Worm (Caenorhabditis elegans) whole organism, L3 larva: Measurements from ENCODE around the gene K09E4.1.

Experiments
- R02D3.7 ChIP-seq: fragments of 150-350 bp; optimal IDR thresholded peaks from 2 replicates; lab custom pipeline; 2014; ENCODE audit warnings: missing biosample characterization, missing genetic modification characterization
- ZK546.5 ChIP-seq: sonication (generic microtip); optimal IDR thresholded peaks from 2 replicates; lab custom pipeline; 2017; ENCODE audit warnings: missing biosample characterization, missing genetic modification characterization
- aly-2 ChIP-seq: fragments of 150-350 bp; optimal IDR thresholded peaks from 2 replicates; lab custom pipeline; 2014; ENCODE audit warnings: missing biosample characterization, missing genetic modification characterization
- ama-1 ChIP-seq: fragments of 150-350 bp; optimal IDR thresholded peaks from 2 replicates; lab custom pipeline; 2018
- ceh-16 ChIP-seq: sonication (generic microtip); optimal IDR thresholded peaks from 2 replicates; lab custom pipeline; 2017; ENCODE audit warnings: missing biosample characterization, missing genetic modification characterization
- ceh-28 ChIP-seq: fragments of 150-350 bp; optimal IDR thresholded peaks from 2 replicates; lab custom pipeline; 2014; ENCODE audit warnings: missing biosample characterization, missing genetic modification reagents, missing genetic modification characterization
- ceh-82 ChIP-seq: fragments of 150-350 bp; optimal IDR thresholded peaks from 2 replicates; lab custom pipeline; 2014; ENCODE audit warnings: missing biosample characterization, missing genetic modification characterization
- ceh-9 ChIP-seq: sonication (generic microtip); optimal IDR thresholded peaks from 2 replicates; lab custom pipeline; 2018; ENCODE audit warnings: missing biosample characterization, missing genetic modification characterization
- egl-27 ChIP-seq: sonication (generic microtip); optimal IDR thresholded peaks from 4 replicates; lab custom pipeline; 2017; ENCODE audit warnings: missing biosample characterization, missing genetic modification reagents, missing genetic modification characterization
- egl-5 ChIP-seq: fragments of 150-350 bp; optimal IDR thresholded peaks from 2 replicates; lab custom pipeline; 2017; ENCODE audit warnings: missing biosample characterization, missing genetic modification reagents, missing genetic modification characterization, inconsistent platforms
- elt-3 ChIP-seq, 3 experiments: fragments of 150-350 bp in 1 of 3; sonication (generic microtip) in 2 of 3; optimal IDR thresholded peaks; 2 replicates in 2 of 3; 4 replicates in 1 of 3; lab custom pipeline; 2014 to 2017; ENCODE audit warnings: missing biosample characterization in 3 of 3, missing genetic modification characterization in 3 of 3
- eor-1 ChIP-seq, 2 experiments: fragments of 150-350 bp; optimal IDR thresholded peaks; 2 replicates each; lab custom pipeline; 2014 to 2018; ENCODE audit warnings: missing biosample characterization in 2 of 2, missing genetic modification characterization in 2 of 2
- fkh-10 ChIP-seq: sonication (generic microtip); optimal IDR thresholded peaks from 2 replicates; lab custom pipeline; 2017; ENCODE audit warnings: missing biosample characterization, missing genetic modification reagents, missing genetic modification characterization
- fkh-2 ChIP-seq: fragments of 150-350 bp; optimal IDR thresholded peaks from 2 replicates; lab custom pipeline; 2014; ENCODE audit warnings: missing biosample characterization, missing genetic modification reagents, missing genetic modification characterization
- hmg-11 ChIP-seq: sonication (generic microtip); optimal IDR thresholded peaks from 2 replicates; lab custom pipeline; 2016; ENCODE audit warnings: missing genetic modification characterization, missing compliant biosample characterization
- jun-1 ChIP-seq: fragments of 150-350 bp; optimal IDR thresholded peaks from 2 replicates; lab custom pipeline; 2014; ENCODE audit warnings: missing biosample characterization, missing genetic modification reagents, missing genetic modification characterization
- lin-15B ChIP-seq: fragments of 150-350 bp; optimal IDR thresholded peaks from 2 replicates; lab custom pipeline; 2014; ENCODE audit warnings: missing biosample characterization, missing genetic modification characterization
- mdl-1 ChIP-seq: fragments of 150-350 bp; optimal IDR thresholded peaks from 2 replicates; lab custom pipeline; 2014; ENCODE audit warnings: missing biosample characterization, missing genetic modification characterization
- mml-1 ChIP-seq: fragments of 150-350 bp; sonication (generic microtip); optimal IDR thresholded peaks from 3 replicates; lab custom pipeline; 2014; ENCODE audit warnings: missing biosample characterization, missing genetic modification characterization
- nfya-1 ChIP-seq: sonication (generic microtip); optimal IDR thresholded peaks from 2 replicates; lab custom pipeline; 2017; ENCODE audit warnings: missing genetic modification characterization, mild to moderate bottlenecking, missing compliant biosample characterization, antibody characterized with exemption, moderate library complexity; ENCODE audit not compliant: insufficient read depth
- nhr-11 ChIP-seq: fragments of 150-350 bp; optimal IDR thresholded peaks from 2 replicates; lab custom pipeline; 2014; ENCODE audit warnings: missing biosample characterization, missing genetic modification characterization
- nhr-237 ChIP-seq: fragments of 150-350 bp; optimal IDR thresholded peaks from 2 replicates; lab custom pipeline; 2014; ENCODE audit warnings: missing biosample characterization, missing genetic modification characterization
- nhr-28 ChIP-seq: fragments of 150-350 bp; optimal IDR thresholded peaks from 2 replicates; lab custom pipeline; 2014; ENCODE audit warnings: missing biosample characterization, missing genetic modification characterization
- nhr-43 ChIP-seq: sonication (generic microtip); optimal IDR thresholded peaks from 2 replicates; lab custom pipeline; 2016; ENCODE audit warnings: mild to moderate bottlenecking, missing genetic modification characterization, missing compliant biosample characterization; ENCODE audit not compliant: poor library complexity, severe bottlenecking
- nhr-67 ChIP-seq: fragments of 150-350 bp; optimal IDR thresholded peaks from 2 replicates; lab custom pipeline; 2014; ENCODE audit warnings: missing biosample characterization, missing genetic modification characterization
- nhr-76 ChIP-seq: fragments of 150-350 bp; sonication (generic microtip); optimal IDR thresholded peaks from 5 replicates; lab custom pipeline; 2014; ENCODE audit warnings: missing biosample characterization, missing genetic modification characterization
- nhr-77 ChIP-seq: fragments of 150-350 bp; optimal IDR thresholded peaks from 2 replicates; lab custom pipeline; 2014; ENCODE audit warnings: missing biosample characterization, missing genetic modification characterization
- pha-4 ChIP-seq: fragments of 150-350 bp; optimal IDR thresholded peaks from 2 replicates; lab custom pipeline; 2014; ENCODE audit warnings: missing biosample characterization, missing genetic modification reagents, missing genetic modification characterization
- pqm-1 ChIP-seq: fragments of 150-350 bp; optimal IDR thresholded peaks from 2 replicates; lab custom pipeline; 2017; ENCODE audit warnings: missing biosample characterization, missing genetic modification characterization, inconsistent platforms
- snpc-4 ChIP-seq: fragments of 150-350 bp; optimal IDR thresholded peaks from 2 replicates; lab custom pipeline; 2014; ENCODE audit warnings: missing biosample characterization, missing genetic modification characterization
- unc-39 ChIP-seq: sonication (generic microtip); optimal IDR thresholded peaks from 4 replicates; lab custom pipeline; 2017; ENCODE audit warnings: missing biosample characterization, missing genetic modification characterization
- unc-62 ChIP-seq: fragments of 150-350 bp; sonication (generic microtip); optimal IDR thresholded peaks from 4 replicates; lab custom pipeline; 2014; ENCODE audit warnings: missing biosample characterization, missing genetic modification reagents, missing genetic modification characterization
- zag-1 ChIP-seq: fragments of 150-350 bp; optimal IDR thresholded peaks from 2 replicates; lab custom pipeline; 2014; ENCODE audit warnings: missing biosample characterization, missing genetic modification characterization
- ztf-11 ChIP-seq: fragments of 150-350 bp; optimal IDR thresholded peaks from 2 replicates; lab custom pipeline; 2014; ENCODE audit warnings: missing biosample characterization, missing genetic modification characterization

Gene K09E4.1

DNA sequence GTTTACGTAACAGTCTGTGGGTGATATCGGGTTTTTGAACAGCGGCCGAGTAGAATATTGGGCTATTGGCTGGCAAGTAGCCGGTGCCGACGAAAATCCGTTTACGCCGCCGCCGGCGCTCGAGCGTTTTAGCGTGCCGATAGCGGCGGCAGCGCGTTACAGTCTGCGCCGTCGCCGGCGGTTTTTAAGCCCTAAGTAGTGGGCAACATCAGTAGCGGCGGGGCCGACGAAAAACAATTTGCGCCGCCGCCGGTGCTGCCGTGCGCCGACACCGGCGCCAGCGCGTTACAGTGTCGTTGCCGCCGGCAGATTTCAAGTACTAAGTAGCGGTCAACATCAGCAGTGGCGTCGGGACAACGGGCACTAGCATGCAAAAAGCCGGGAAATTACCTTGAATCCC lies 41.8 kb upstream of the K09E4.1 start:
- TF ChIP-seq zag-1 (no peak), nhr-77 (no peak), egl-27 (no peak), nhr-28 (tag; lab: Kevin White, UChicago) (no peak), R02D3.7 (tag; lab: Kevin White, UChicago) (no peak), ceh-28 (tag; lab: Kevin White, UChicago) (no peak), nhr-237 (tag; lab: Kevin White, UChicago) (no peak), jun-1 (no peak)

DNA sequence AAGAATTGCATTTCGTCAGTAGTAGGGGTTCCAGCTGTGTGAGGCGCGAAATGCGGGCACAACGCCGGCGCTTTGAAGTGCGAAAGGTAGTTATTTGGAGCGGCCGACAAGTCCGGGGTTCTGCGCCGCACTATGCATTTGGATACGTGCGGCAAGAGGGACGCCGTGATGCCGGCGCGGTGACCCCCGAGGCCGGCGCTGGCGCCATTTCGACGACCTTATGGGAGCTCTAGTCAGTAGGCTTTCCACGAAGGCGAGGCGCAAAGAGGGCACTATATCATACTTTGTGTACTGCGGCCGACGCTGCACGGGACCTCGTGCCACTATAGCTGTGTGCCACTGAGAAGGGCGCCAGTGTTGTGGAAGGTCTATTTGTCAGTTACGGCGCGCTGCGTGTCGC lies 40.8 kb upstream of the K09E4.1 start:
- TF ChIP-seq hmg-11 (tag; lab: Kevin White, UChicago) (no peak), ama-1 (lab: Kevin White, UChicago) (no peak), elt-3 (tag; optimal IDR thresholded peaks at IDR 0.05; lab: Kevin White, UChicago) (no peak), fkh-2 (tag; lab: Kevin White, UChicago) (no peak), aly-2 (tag; lab: Kevin White, UChicago) (no peak), ztf-11 (tag; lab: Kevin White, UChicago) (no peak), unc-62 (no peak)

DNA sequence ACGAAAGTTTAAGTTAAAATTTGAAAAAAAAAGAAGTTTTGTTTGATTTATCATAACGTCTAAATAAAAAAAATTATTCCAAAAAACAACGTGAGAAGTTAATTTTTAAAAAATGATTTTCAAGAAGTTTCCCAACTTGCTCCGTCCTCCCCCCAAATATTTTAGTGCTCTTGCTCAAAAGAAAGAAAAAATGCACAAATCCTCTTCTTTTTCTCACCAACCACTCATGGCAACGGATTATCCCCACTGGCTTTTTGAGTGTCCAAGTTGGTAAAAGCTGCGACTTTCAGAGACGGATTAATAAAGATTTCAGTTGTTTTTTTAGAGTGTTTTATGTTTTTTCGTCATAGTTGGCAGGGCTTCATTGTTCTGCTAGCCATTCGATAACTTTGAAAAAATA lies 40.1 kb upstream of the K09E4.1 start, which contains the start of gene Y39G8C.2:
Gene Y39G8C.2, minus strand, starts transcription at position 101 of the 400 bp plus-strand sequence.
- TF ChIP-seq egl-5 (tag; lab: Kevin White, UChicago) (no peak), mml-1 (tag; lab: Kevin White, UChicago) (no peak), nhr-76 (tag; lab: Kevin White, UChicago) (no peak), snpc-4 (tag; lab: Kevin White, UChicago) (no peak), ama-1 (lab: Kevin White, UChicago) (no peak), ceh-9 (tag; lab: Kevin White, UChicago) (no peak), ceh-28 (tag; lab: Kevin White, UChicago) (no peak), pha-4 (tag; lab: Kevin White, UChicago) (no peak), mdl-1 (no peak), fkh-2 (tag; lab: Kevin White, UChicago) (no peak), nhr-43 (no peak), jun-1 (no peak), ZK546.5 (no peak), pqm-1 (tag; lab: Kevin White, UChicago) (no peak), lin-15B (tag; lab: Kevin White, UChicago) (no peak), nhr-237 (tag; lab: Kevin White, UChicago) (no peak), nhr-67 (tag; lab: Kevin White, UChicago) (no peak), nfya-1 (tag; lab: Kevin White, UChicago) (no peak), nhr-11 (tag; lab: Kevin White, UChicago) (no peak)

DNA sequence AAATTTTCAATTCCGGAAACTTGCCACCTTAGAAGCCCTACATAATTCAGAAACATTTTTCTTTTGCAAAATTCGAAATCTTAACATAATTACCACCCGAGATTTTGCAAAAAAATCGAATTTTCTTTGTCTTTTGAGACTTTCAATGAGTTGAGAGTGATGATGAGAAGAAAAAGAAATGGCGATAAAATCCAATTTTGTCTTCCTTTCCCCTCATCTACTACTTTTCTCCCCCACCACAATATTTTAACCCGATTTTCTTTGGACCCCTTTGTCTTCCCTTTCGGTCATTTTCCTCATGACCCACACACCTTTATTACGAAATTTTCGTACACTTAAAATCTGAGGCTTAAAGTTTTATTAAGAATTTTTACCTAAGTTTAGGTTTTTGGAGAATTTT lies 39.3 kb upstream of the K09E4.1 start:
- peak; percentile 4 for TF ChIP-seq fkh-10
- TF ChIP-seq ceh-16: no peak
- TF ChIP-seq eor-1 (tag; optimal IDR thresholded peaks at IDR 0.05; lab: Kevin White, UChicago): no peak

DNA sequence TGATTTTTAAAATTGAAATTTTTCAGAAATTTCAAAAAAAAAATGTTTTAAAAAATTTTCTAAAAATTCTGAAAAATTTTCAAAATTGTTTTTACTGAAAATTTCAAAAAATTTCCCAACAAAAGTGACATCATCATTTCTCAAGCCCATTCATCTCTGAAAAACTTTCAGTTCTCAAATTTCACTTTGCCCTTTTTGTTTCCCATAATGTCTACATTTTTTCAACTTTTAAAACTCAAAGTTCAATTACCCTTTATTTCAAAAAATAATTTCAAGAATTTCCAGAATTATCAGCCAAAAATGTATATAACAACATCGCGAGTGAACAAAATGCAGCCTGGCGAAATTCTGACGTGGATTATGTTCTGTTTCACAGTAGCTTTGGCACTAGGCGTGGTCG lies 36.7 kb upstream of the K09E4.1 start, which contains the start of gene bkip-1:
Gene bkip-1, plus strand, starts transcription at position 301 of the 400 bp plus-strand sequence.
- no peak for TF ChIP-seq nhr-11 (tag; lab: Kevin White, UChicago)
- no peak for TF ChIP-seq nhr-43
- TF ChIP-seq ceh-28 (tag; lab: Kevin White, UChicago): no peak
- TF ChIP-seq ceh-82 (tag; lab: Kevin White, UChicago): no peak
- TF ChIP-seq ama-1 (lab: Kevin White, UChicago): no peak
- no peak for TF ChIP-seq elt-3 (tag; optimal IDR thresholded peaks at IDR 0.05; lab: Kevin White, UChicago)
- no peak for TF ChIP-seq unc-39 (tag; lab: Kevin White, UChicago)
- TF ChIP-seq mdl-1: no peak
- no peak for TF ChIP-seq egl-5 (tag; lab: Kevin White, UChicago)
- TF ChIP-seq aly-2 (tag; lab: Kevin White, UChicago): no peak
- TF ChIP-seq ceh-9 (tag; lab: Kevin White, UChicago): no peak
- no peak for TF ChIP-seq zag-1
- TF ChIP-seq jun-1: no peak
- no peak for TF ChIP-seq unc-62
- no peak for TF ChIP-seq ceh-16
- TF ChIP-seq pha-4 (tag; lab: Kevin White, UChicago): no peak
